Worm (Caenorhabditis elegans) whole organism, young adult: ENCODE results near the gene clec-45.
A peak's percentile ranks its signal among the peaks of the same experiment; 100 is the strongest.

Experiments
- B0261.1 ChIP-seq: sonication (generic microtip); optimal IDR thresholded peaks from 2 replicates; lab custom pipeline; 2016; ENCODE audit warnings: mild to moderate bottlenecking, missing genetic modification characterization, moderate library complexity, missing compliant biosample characterization
- F33H1.4 ChIP-seq: fragments of 200-800 bp; sonication (Bioruptor generic); IDR thresholded peaks from 2 replicates; pipeline ENCODE4 v1.3.6; 2022; ENCODE audit warnings: missing genetic modification reagents, missing genetic modification characterization, missing compliant biosample characterization
- F37B4.10 ChIP-seq: fragments of 200-800 bp; sonication (Bioruptor generic); IDR thresholded peaks from 2 replicates; pipeline ENCODE4 v1.3.6; 2022; ENCODE audit warnings: missing genetic modification characterization, missing compliant biosample characterization
- F52B5.7 ChIP-seq: sonication (generic microtip); optimal IDR thresholded peaks from 2 replicates; lab custom pipeline; 2016; ENCODE audit warnings: mild to moderate bottlenecking, missing genetic modification characterization, missing compliant biosample characterization
- F57C9.4 ChIP-seq: sonication (generic microtip); optimal IDR thresholded peaks from 2 replicates; lab custom pipeline; 2017; ENCODE audit warnings: mild to moderate bottlenecking, missing genetic modification characterization, missing compliant biosample characterization
- T07F8.4 ChIP-seq: sonication (generic microtip); optimal IDR thresholded peaks from 2 replicates; lab custom pipeline; 2016; ENCODE audit warnings: mild to moderate bottlenecking, missing genetic modification characterization, moderate library complexity, missing compliant biosample characterization
- T26A5.8 ChIP-seq: sonication (generic microtip); optimal IDR thresholded peaks from 2 replicates; lab custom pipeline; 2016; ENCODE audit warnings: missing genetic modification characterization, missing compliant biosample characterization
- attf-3 ChIP-seq: fragments of 200-800 bp; sonication (Bioruptor generic); conservative IDR thresholded peaks from 2 replicates; pipeline ENCODE4 v1.3.6; 2022; ENCODE audit warnings: missing genetic modification reagents, missing genetic modification characterization, missing compliant biosample characterization
- attf-5 ChIP-seq: fragments of 200-800 bp; sonication (Bioruptor generic); optimal IDR thresholded peaks from 2 replicates; lab custom pipeline; 2018; ENCODE audit warnings: mild to moderate bottlenecking, missing genetic modification characterization, missing compliant biosample characterization
- ceh-27 ChIP-seq: fragments of 200-800 bp; sonication (Bioruptor generic); optimal IDR thresholded peaks from 2 replicates; lab custom pipeline; 2018; ENCODE audit warnings: mild to moderate bottlenecking, missing genetic modification characterization, moderate library complexity, missing compliant biosample characterization
- ceh-91 ChIP-seq: fragments of 200-800 bp; sonication (Bioruptor generic); IDR thresholded peaks from 2 replicates; pipeline ENCODE4 v1.3.6; 2022; ENCODE audit warnings: missing genetic modification reagents, missing genetic modification characterization, missing compliant biosample characterization
- chd-7 ChIP-seq: sonication (generic microtip); optimal IDR thresholded peaks from 2 replicates; lab custom pipeline; 2016; ENCODE audit warnings: mild to moderate bottlenecking, missing genetic modification characterization, moderate library complexity, missing compliant biosample characterization
- dpl-1 ChIP-seq: fragments of 150-350 bp; optimal IDR thresholded peaks from 2 replicates; lab custom pipeline; 2014; ENCODE audit warnings: missing biosample characterization, missing genetic modification reagents, missing genetic modification characterization
- efl-1 ChIP-seq: fragments of 150-350 bp; optimal IDR thresholded peaks from 2 replicates; lab custom pipeline; 2014; ENCODE audit warnings: missing biosample characterization, missing genetic modification reagents, missing genetic modification characterization
- ets-4 ChIP-seq: fragments of 200-800 bp; sonication (Bioruptor generic); optimal IDR thresholded peaks from 2 replicates; lab custom pipeline; 2018; ENCODE audit warnings: mild to moderate bottlenecking, missing genetic modification characterization, missing compliant biosample characterization
- him-1 ChIP-seq: sonication (generic microtip); optimal IDR thresholded peaks from 2 replicates; lab custom pipeline; 2016; ENCODE audit warnings: missing genotype, missing genetic modification reagents, missing genetic modification characterization, missing compliant biosample characterization
- lag-1 ChIP-seq: fragments of 200-800 bp; sonication (Bioruptor generic); IDR thresholded peaks from 2 replicates; pipeline ENCODE4 v1.3.6; 2022; ENCODE audit warnings: missing genetic modification reagents, missing genetic modification characterization, missing compliant biosample characterization
- let-607 ChIP-seq, 2 experiments: fragments of 200-800 bp in 1 of 2; sonication (Bioruptor generic) in 1 of 2; sonication (generic microtip) in 1 of 2; optimal IDR thresholded peaks; 2 replicates each; lab custom pipeline; 2016 to 2018; ENCODE audit warnings: mild to moderate bottlenecking in 2 of 2, missing compliant biosample characterization in 2 of 2, missing genetic modification characterization in 2 of 2, moderate library complexity in 2 of 2, missing genotype in 1 of 2
- lsl-1 ChIP-seq: fragments of 200-800 bp; sonication (Bioruptor generic); optimal IDR thresholded peaks from 2 replicates; lab custom pipeline; 2018; ENCODE audit warnings: mild to moderate bottlenecking, missing genetic modification characterization, moderate library complexity, missing compliant biosample characterization
- madf-6 ChIP-seq: fragments of 200-800 bp; sonication (Bioruptor generic); IDR thresholded peaks from 2 replicates; pipeline ENCODE4 v1.3.6; 2022; ENCODE audit warnings: missing genetic modification reagents, missing genetic modification characterization, missing compliant biosample characterization
- madf-8 ChIP-seq: fragments of 200-800 bp; sonication (Bioruptor generic); conservative IDR thresholded peaks from 2 replicates; pipeline ENCODE4 v1.3.6; 2022; ENCODE audit warnings: missing genetic modification reagents, missing genetic modification characterization, missing compliant biosample characterization
- mcd-1 ChIP-seq: fragments of 200-800 bp; sonication (Bioruptor generic); IDR thresholded peaks from 2 replicates; pipeline ENCODE4 v1.3.6; 2022; ENCODE audit warnings: missing genetic modification reagents, missing genetic modification characterization, missing compliant biosample characterization
- mxl-1 ChIP-seq: sonication (generic microtip); optimal IDR thresholded peaks from 2 replicates; lab custom pipeline; 2016; ENCODE audit warnings: missing genetic modification characterization, missing compliant biosample characterization
- nhr-120 ChIP-seq: fragments of 200-800 bp; sonication (Bioruptor generic); IDR thresholded peaks from 2 replicates; pipeline ENCODE4 v1.3.6; 2022; ENCODE audit warnings: missing genetic modification characterization, missing compliant biosample characterization
- nhr-27 ChIP-seq: fragments of 200-800 bp; sonication (Bioruptor generic); optimal IDR thresholded peaks from 2 replicates; lab custom pipeline; 2018; ENCODE audit warnings: mild to moderate bottlenecking, missing genetic modification characterization, moderate library complexity, missing compliant biosample characterization
- nhr-80 ChIP-seq: sonication (generic microtip); optimal IDR thresholded peaks from 2 replicates; lab custom pipeline; 2016; ENCODE audit warnings: missing genetic modification characterization, missing compliant biosample characterization
- pha-4 ChIP-seq: fragments of 150-350 bp; sonication (generic microtip); optimal IDR thresholded peaks from 2 replicates; lab custom pipeline; 2014; ENCODE audit warnings: missing biosample characterization, missing genetic modification reagents, missing genetic modification characterization
- rec-8 ChIP-seq, 2 experiments: sonication (generic microtip); optimal IDR thresholded peaks; 2 replicates each; lab custom pipeline; 2016; ENCODE audit warnings: mild to moderate bottlenecking in 2 of 2, missing genetic modification characterization in 2 of 2, missing genetic modification reagents in 2 of 2, missing genotype in 2 of 2, missing biosample characterization in 1 of 2, missing compliant biosample characterization in 1 of 2, moderate library complexity in 1 of 2
- sdz-38 ChIP-seq: sonication (generic microtip); optimal IDR thresholded peaks from 2 replicates; lab custom pipeline; 2016; ENCODE audit warnings: missing genotype, missing genetic modification characterization, missing compliant biosample characterization
- xnd-1 ChIP-seq: sonication (generic microtip); optimal IDR thresholded peaks from 2 replicates; lab custom pipeline; 2016; ENCODE audit warnings: missing genotype, missing genetic modification reagents, missing genetic modification characterization, missing compliant biosample characterization
- zim-3 ChIP-seq: sonication (generic microtip); optimal IDR thresholded peaks from 2 replicates; lab custom pipeline; 2017; ENCODE audit warnings: mild to moderate bottlenecking, missing genetic modification characterization, moderate library complexity, missing compliant biosample characterization
- ztf-28 ChIP-seq: fragments of 200-800 bp; sonication (Bioruptor generic); IDR thresholded peaks from 2 replicates; pipeline ENCODE4 v1.3.6; 2022; ENCODE audit warnings: missing genetic modification reagents, missing genetic modification characterization, missing compliant biosample characterization

Gene clec-45

ce11 chrV:7609698-7610420 is 28.0 kb upstream of the clec-45 start, which contains the start of the genes folt-3 and clec-214:
Gene folt-3 (minus strand): TSS chrV:7609748.
Gene clec-214 (plus strand): TSS chrV:7610370.
- TF ChIP-seq nhr-80 (peak; percentile 25), him-1 (tag; lab: Kevin White, UChicago) (no peak)
- TF ChIP-seq, all 124 proteins: peak for 1

- TF ChIP-seq T07F8.4 (no peak), sdz-38 (no peak), ceh-27 (GFP tag; lab: Kevin White, UChicago) (no peak), F57C9.4 (tag; lab: Kevin White, UChicago) (no peak), ztf-28 (GFP tag; lab: Robert Waterston, UW) (no peak), attf-5 (no peak)
These were observed 25.9 kb upstream of the clec-45 start, which contains the start of gene clec-215 for ce11 chrV:7612044-7612443. Gene clec-215 (plus strand): TSS chrV:7612344.

- TF ChIP-seq rec-8 (tag; optimal IDR thresholded peaks at IDR 0.05; lab: Kevin White, UChicago) (no peak), sdz-38 (no peak), T26A5.8 (tag; lab: Kevin White, UChicago) (no peak), lag-1 (no peak), chd-7 (tag; lab: Kevin White, UChicago) (no peak), mxl-1 (tag; lab: Kevin White, UChicago) (no peak), B0261.1 (tag; lab: Kevin White, UChicago) (no peak), zim-3 (tag; lab: Kevin White, UChicago) (no peak), attf-5 (no peak), mcd-1 (GFP tag; lab: Robert Waterston, UW) (no peak), ets-4 (GFP tag; lab: Kevin White, UChicago) (no peak), attf-3 (GFP tag; lab: Robert Waterston, UW) (no peak), nhr-120 (GFP tag; lab: Robert Waterston, UW) (no peak), nhr-27 (tag; lab: Kevin White, UChicago) (no peak)
These were observed 19.8 kb upstream of the clec-45 start, which contains the start of gene C50E3.15 for ce11 chrV:7618114-7618513. Gene C50E3.15 (plus strand): TSS chrV:7618414.

ce11 chrV:7622011-7622465 is 15.9 kb upstream of the clec-45 start, which contains the start of gene C50E3.12:
Gene C50E3.12 (minus strand): TSS chrV:7622061.
- no peak for TF ChIP-seq F52B5.7 (tag; lab: Kevin White, UChicago)
- peak; percentile 5 for TF ChIP-seq lsl-1 (GFP tag; lab: Kevin White, UChicago)
- TF ChIP-seq F37B4.10 (GFP tag; lab: Robert Waterston, UW), result no peak
- TF ChIP-seq xnd-1, result peak; percentile 30
- TF ChIP-seq madf-6 (GFP tag; lab: Robert Waterston, UW), result peak; percentile 89
- peak; percentile 79 for TF ChIP-seq efl-1 (GFP tag; lab: Kevin White, UChicago)
- TF ChIP-seq madf-8, result peak; percentile 75
- TF ChIP-seq dpl-1 (GFP tag; lab: Kevin White, UChicago), result peak; percentile 45
- no peak for TF ChIP-seq let-607 (tag; optimal IDR thresholded peaks at IDR 0.05; lab: Kevin White, UChicago)
- no peak for TF ChIP-seq ceh-91 (GFP tag; lab: Robert Waterston, UW)
- TF ChIP-seq F33H1.4 (GFP tag; lab: Robert Waterston, UW), result 0 out of 2 replicates have a peak, but pooled peaks have one; percentile 11
- no peak for TF ChIP-seq pha-4 (tag; lab: Kevin White, UChicago)
